Fruit fly (Drosophila melanogaster) whole organism, prepupa: ENCODE data around the gene Wnt10.

Experiments used
- Ets21C ChIP-seq: fragments of 200-800 bp; sonication (Bioruptor generic); optimal IDR thresholded peaks from 3 replicates; lab custom pipeline; 2016; ENCODE audit warnings: missing biosample characterization, missing genetic modification characterization
- Ets96B ChIP-seq: fragments of 200-800 bp; optimal IDR thresholded peaks from 2 replicates; lab custom pipeline; 2019; ENCODE audit warnings: missing biosample characterization, mild to moderate bottlenecking, missing genetic modification characterization, moderate library complexity
- Lpt ChIP-seq: fragments of 200-800 bp; sonication (Bioruptor generic); optimal IDR thresholded peaks from 3 replicates; lab custom pipeline; 2016; ENCODE audit warnings: missing biosample characterization, missing genetic modification characterization
- fkh ChIP-seq: fragments of 200-800 bp; sonication (Bioruptor generic); optimal IDR thresholded peaks from 3 replicates; lab custom pipeline; 2017; ENCODE audit warnings: missing biosample characterization, mild to moderate bottlenecking, missing genetic modification characterization, moderate library complexity
- lz ChIP-seq: fragments of 200-800 bp; sonication (Bioruptor generic); optimal IDR thresholded peaks from 3 replicates; lab custom pipeline; 2016; ENCODE audit warnings: missing biosample characterization, missing genetic modification characterization

DNA sequence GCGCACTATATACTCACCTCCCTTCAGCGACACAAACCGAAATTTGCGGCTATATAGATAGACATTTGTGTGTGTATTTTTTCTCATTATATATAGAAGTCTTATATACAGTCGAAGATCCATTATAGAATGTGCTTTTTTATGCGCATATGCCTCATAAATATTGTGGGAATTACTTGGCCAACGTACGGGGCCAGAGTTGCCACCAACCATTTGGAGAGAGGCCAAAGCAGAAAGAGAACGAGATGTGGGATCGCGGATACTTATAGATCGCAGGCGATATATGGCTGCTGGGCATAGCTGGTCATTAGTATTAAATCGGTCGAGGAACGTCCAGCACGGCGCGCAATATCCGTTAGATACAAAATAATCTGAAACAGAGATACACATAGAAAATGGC lies 41.7 kb downstream of the Wnt10 start, which contains the start of gene CG5177:
- TF ChIP-seq Lpt (GFP tag; lab: Kevin White, UChicago), result no peak
- no peak for TF ChIP-seq fkh (GFP tag; lab: Kevin White, UChicago)
- no peak for TF ChIP-seq Ets96B (tag; lab: Kevin White, UChicago)
- no peak for TF ChIP-seq Ets21C (GFP tag; lab: Kevin White, UChicago)
- no peak for TF ChIP-seq lz (GFP tag; lab: Kevin White, UChicago)
